Fruit fly (Drosophila melanogaster) whole organism, embryonic: ENCODE data around the gene Zif.

ENCODE experiments used
- B-H1 ChIP-seq: fragments of 200-800 bp; sonication (Bioruptor generic); IDR thresholded peaks from 3 replicates; pipeline ENCODE4 v1.3.6; 2022; ENCODE audit warnings: missing biosample characterization, missing genetic modification characterization
- CG10431 ChIP-seq: fragments of 200-800 bp; sonication (Bioruptor generic); optimal IDR thresholded peaks from 3 replicates; lab custom pipeline; 2018; ENCODE audit warnings: missing biosample characterization, mild to moderate bottlenecking, missing genetic modification characterization
- CG10543 ChIP-seq: fragments of 200-800 bp; sonication (Bioruptor generic); optimal IDR thresholded peaks from 3 replicates; lab custom pipeline; 2017; ENCODE audit warnings: missing biosample characterization, mild to moderate bottlenecking, missing genetic modification characterization, moderate library complexity
- CG11504 ChIP-seq: fragments of 200-800 bp; sonication (Bioruptor generic); optimal IDR thresholded peaks from 3 replicates; lab custom pipeline; 2019; ENCODE audit warnings: missing biosample characterization, mild to moderate bottlenecking, missing genetic modification characterization, moderate library complexity
- CG13287 ChIP-seq: fragments of 200-800 bp; sonication (Bioruptor generic); IDR thresholded peaks from 2 replicates; pipeline ENCODE4 v1.3.6; 2022; ENCODE audit warnings: missing biosample characterization, missing genetic modification characterization; ENCODE audit not compliant: partially characterized antibody
- CG14710 ChIP-seq: fragments of 200-800 bp; sonication (Bioruptor generic); optimal IDR thresholded peaks from 3 replicates; lab custom pipeline; 2019; ENCODE audit warnings: missing biosample characterization, mild to moderate bottlenecking, missing genetic modification characterization, moderate library complexity
- CG15601 ChIP-seq: fragments of 200-800 bp; sonication (Bioruptor generic); optimal IDR thresholded peaks from 3 replicates; lab custom pipeline; 2019; ENCODE audit warnings: missing biosample characterization, mild to moderate bottlenecking, missing genetic modification characterization, moderate library complexity
- CG1602 ChIP-seq: fragments of 200-800 bp; sonication (Bioruptor generic); optimal IDR thresholded peaks from 3 replicates; lab custom pipeline; 2016; ENCODE audit warnings: missing biosample characterization, missing genetic modification characterization
- CG16813 ChIP-seq: fragments of 200-800 bp; sonication (Bioruptor generic); IDR thresholded peaks from 3 replicates; pipeline ENCODE4 v1.3.6; 2022; ENCODE audit warnings: missing biosample characterization, missing genetic modification characterization; ENCODE audit not compliant: partially characterized antibody
- CG2199 ChIP-seq: fragments of 200-800 bp; sonication (Bioruptor generic); IDR thresholded peaks from 3 replicates; pipeline ENCODE4 v1.3.6; 2022; ENCODE audit warnings: missing biosample characterization, missing genetic modification characterization
- CG3281 ChIP-seq: fragments of 200-800 bp; sonication (Bioruptor generic); optimal IDR thresholded peaks from 3 replicates; lab custom pipeline; 2017; ENCODE audit warnings: missing biosample characterization, mild to moderate bottlenecking, missing genetic modification characterization
- CG3407 ChIP-seq: fragments of 200-800 bp; sonication (Bioruptor generic); optimal IDR thresholded peaks from 2 replicates; lab custom pipeline; 2018; ENCODE audit warnings: missing biosample characterization, mild to moderate bottlenecking, missing genetic modification characterization
- CG4360 ChIP-seq: fragments of 200-800 bp; sonication (Bioruptor generic); IDR thresholded peaks from 2 replicates; pipeline ENCODE4 v1.3.6; 2022; ENCODE audit warnings: missing biosample characterization, missing genetic modification characterization
- CG6683 ChIP-seq: fragments of 200-800 bp; sonication (Bioruptor generic); optimal IDR thresholded peaks from 2 replicates; lab custom pipeline; 2017; ENCODE audit warnings: missing biosample characterization, mild to moderate bottlenecking, missing genetic modification characterization, missing genetic modification reagents
- Chrac-16 ChIP-seq: fragments of 200-800 bp; sonication (Bioruptor generic); optimal IDR thresholded peaks from 3 replicates; lab custom pipeline; 2016; ENCODE audit warnings: missing biosample characterization, missing genetic modification characterization
- D ChIP-seq, 2 experiments: fragments of 200-800 bp in 1 of 2; fragments of >200 bp in 1 of 2; sonication (Bioruptor generic) in 1 of 2; optimal IDR thresholded peaks; 2 replicates in 1 of 2; 3 replicates in 1 of 2; lab custom pipeline; 2017; ENCODE audit warnings: mild to moderate bottlenecking in 1 of 2, missing biosample characterization in 1 of 2, missing genetic modification characterization in 1 of 2, missing genetic modification reagents in 1 of 2
- Dip3 ChIP-seq: fragments of 200-800 bp; sonication (Bioruptor generic); optimal IDR thresholded peaks from 3 replicates; lab custom pipeline; 2016; ENCODE audit warnings: missing biosample characterization, missing genetic modification characterization
- Dll ChIP-seq: fragments of 200-800 bp; sonication (Bioruptor generic); IDR thresholded peaks from 4 replicates; pipeline ENCODE4 v1.3.6; 2022; ENCODE audit warnings: missing biosample characterization, missing genetic modification characterization; ENCODE audit not compliant: partially characterized antibody
- E2f1 ChIP-seq: fragments of 200-800 bp; sonication (Bioruptor generic); IDR thresholded peaks from 2 replicates; pipeline ENCODE4 v1.3.6; 2022; ENCODE audit warnings: missing biosample characterization, missing genetic modification characterization
- E2f2 ChIP-seq: fragments of 200-800 bp; sonication (Bioruptor generic); IDR thresholded peaks from 2 replicates; pipeline ENCODE4 v1.3.6; 2022; ENCODE audit warnings: missing biosample characterization, missing genetic modification characterization
- Fer1 ChIP-seq: fragments of 200-800 bp; sonication (Bioruptor generic); optimal IDR thresholded peaks from 2 replicates; lab custom pipeline; 2017; ENCODE audit warnings: missing biosample characterization, mild to moderate bottlenecking, missing genetic modification characterization
- H2.0 ChIP-seq: fragments of 200-800 bp; sonication (Bioruptor generic); IDR thresholded peaks from 2 replicates; pipeline ENCODE4 v1.3.6; 2022; ENCODE audit warnings: missing biosample characterization, missing genetic modification characterization
- HLH3B ChIP-seq: fragments of 200-800 bp; sonication (Bioruptor generic); IDR thresholded peaks from 2 replicates; pipeline ENCODE4 v1.3.6; 2022; ENCODE audit warnings: missing biosample characterization, missing genetic modification characterization
- Mes4 ChIP-seq: fragments of 200-800 bp; sonication (Bioruptor generic); optimal IDR thresholded peaks from 2 replicates; lab custom pipeline; 2016; ENCODE audit warnings: missing biosample characterization, missing genetic modification characterization
- Myb ChIP-seq: fragments of 200-800 bp; sonication (Bioruptor generic); optimal IDR thresholded peaks from 2 replicates; lab custom pipeline; 2016; ENCODE audit warnings: missing biosample characterization, missing genetic modification characterization
- NC2β ChIP-seq: fragments of 200-800 bp; sonication (Bioruptor generic); optimal IDR thresholded peaks from 2 replicates; lab custom pipeline; 2016; ENCODE audit warnings: missing biosample characterization, missing genetic modification characterization
- NfI ChIP-seq: fragments of 200-800 bp; sonication (Bioruptor generic); optimal IDR thresholded peaks from 3 replicates; lab custom pipeline; 2018; ENCODE audit warnings: missing biosample characterization, mild to moderate bottlenecking, missing genetic modification characterization, moderate library complexity
- Pdp1 ChIP-seq, 2 experiments: fragments of 200-800 bp; sonication (Bioruptor generic); optimal IDR thresholded peaks; 3 replicates each; lab custom pipeline; 2016; ENCODE audit warnings: missing biosample characterization in 2 of 2, missing genetic modification characterization in 2 of 2, mild to moderate bottlenecking in 1 of 2, moderate library complexity in 1 of 2
- Rfx ChIP-seq: fragments of 200-800 bp; sonication (Bioruptor generic); IDR thresholded peaks from 2 replicates; pipeline ENCODE4 v1.3.6; 2022; ENCODE audit warnings: missing biosample characterization, missing genetic modification characterization
- Sox100B ChIP-seq: fragments of 200-800 bp; sonication (Bioruptor generic); optimal IDR thresholded peaks from 3 replicates; lab custom pipeline; 2018; ENCODE audit warnings: missing biosample characterization, mild to moderate bottlenecking, missing genetic modification characterization
- ab ChIP-seq: fragments of 200-800 bp; sonication (Bioruptor generic); optimal IDR thresholded peaks from 2 replicates; lab custom pipeline; 2016; ENCODE audit warnings: missing biosample characterization, missing genetic modification characterization
- abd-A ChIP-seq: fragments of 200-800 bp; sonication (Bioruptor generic); optimal IDR thresholded peaks from 3 replicates; lab custom pipeline; 2019; ENCODE audit warnings: missing biosample characterization, mild to moderate bottlenecking, missing genetic modification characterization, moderate library complexity
- ash1 ChIP-seq: fragments of 200-800 bp; sonication (Bioruptor generic); optimal IDR thresholded peaks from 2 replicates; lab custom pipeline; 2018; ENCODE audit warnings: missing biosample characterization, mild to moderate bottlenecking, missing genetic modification characterization
- az2 ChIP-seq: fragments of 200-800 bp; sonication (Bioruptor generic); optimal IDR thresholded peaks from 3 replicates; lab custom pipeline; 2016; ENCODE audit warnings: missing biosample characterization, missing genetic modification characterization
- ci ChIP-seq: fragments of 200-800 bp; sonication (Bioruptor generic); IDR thresholded peaks from 3 replicates; pipeline ENCODE4 v1.3.6; 2022; ENCODE audit warnings: missing biosample characterization, missing genetic modification characterization
- crol ChIP-seq: fragments of 200-800 bp; sonication (Bioruptor generic); IDR thresholded peaks from 2 replicates; pipeline ENCODE4 v1.3.6; 2022; ENCODE audit warnings: missing biosample characterization, missing genetic modification characterization
- cwo ChIP-seq: fragments of 200-800 bp; sonication (Bioruptor generic); optimal IDR thresholded peaks from 3 replicates; lab custom pipeline; 2017; ENCODE audit warnings: missing biosample characterization, missing genetic modification characterization, mild to moderate bottlenecking, moderate library complexity, missing genetic modification reagents
- danr ChIP-seq: fragments of 200-800 bp; sonication (Bioruptor generic); IDR thresholded peaks from 2 replicates; pipeline ENCODE4 v1.3.6; 2022; ENCODE audit warnings: missing biosample characterization, missing genetic modification characterization
- fd102C ChIP-seq: fragments of 200-800 bp; sonication (Bioruptor generic); optimal IDR thresholded peaks from 2 replicates; lab custom pipeline; 2018; ENCODE audit warnings: missing biosample characterization, mild to moderate bottlenecking, missing genetic modification characterization, moderate library complexity
- gcm2 ChIP-seq: fragments of 200-800 bp; sonication (Bioruptor generic); optimal IDR thresholded peaks from 2 replicates; lab custom pipeline; 2016; ENCODE audit warnings: missing biosample characterization, missing genetic modification characterization
- grn ChIP-seq: fragments of 200-800 bp; sonication (Bioruptor generic); optimal IDR thresholded peaks from 3 replicates; lab custom pipeline; 2017; ENCODE audit warnings: missing biosample characterization, missing genetic modification characterization
- gro ChIP-seq: fragments of 200-800 bp; sonication (Bioruptor generic); optimal IDR thresholded peaks from 2 replicates; lab custom pipeline; 2016; ENCODE audit warnings: missing biosample characterization, missing genetic modification characterization
- lilli ChIP-seq: fragments of 200-800 bp; sonication (Bioruptor generic); optimal IDR thresholded peaks from 3 replicates; lab custom pipeline; 2016; ENCODE audit warnings: missing biosample characterization, missing genetic modification characterization
- mld ChIP-seq: fragments of 200-800 bp; sonication (Bioruptor generic); IDR thresholded peaks from 3 replicates; pipeline ENCODE4 v1.3.6; 2022; ENCODE audit warnings: missing biosample characterization, missing genetic modification characterization; ENCODE audit not compliant: partially characterized antibody
- repo ChIP-seq: fragments of 200-800 bp; sonication (Bioruptor generic); optimal IDR thresholded peaks from 2 replicates; lab custom pipeline; 2016; ENCODE audit warnings: missing biosample characterization, missing genetic modification characterization
- row ChIP-seq: fragments of 200-800 bp; sonication (Bioruptor generic); IDR thresholded peaks from 3 replicates; pipeline ENCODE4 v1.3.6; 2022; ENCODE audit warnings: missing biosample characterization, missing genetic modification characterization
- sim ChIP-seq: fragments of 200-800 bp; sonication (Bioruptor generic); IDR thresholded peaks from 2 replicates; pipeline ENCODE4 v1.3.6; 2022; ENCODE audit warnings: missing biosample characterization, missing genetic modification characterization
- so ChIP-seq: fragments of 200-800 bp; sonication (Bioruptor generic); IDR thresholded peaks from 3 replicates; pipeline ENCODE4 v1.3.6; 2022; ENCODE audit warnings: missing biosample characterization, missing genetic modification characterization
- stwl ChIP-seq: fragments of 200-800 bp; sonication (Bioruptor generic); optimal IDR thresholded peaks from 3 replicates; lab custom pipeline; 2018; ENCODE audit warnings: missing biosample characterization, mild to moderate bottlenecking, missing genetic modification characterization, moderate library complexity

Zif gene

dm6 chr3R:6426173-6426899, 30.6 kb upstream of the Zif start (continued):
- TF ChIP-seq stwl (tag; lab: Kevin White, UChicago) (peak; percentile 39), gro (peak; percentile 14), CG10543 (peak; percentile 49), fd102C (GFP tag; lab: Kevin White, UChicago) (no peak), sim (GFP tag; lab: Robert Waterston, UW) (no peak), E2f2 (no peak), Dll (GFP tag; lab: Robert Waterston, UW) (no peak; the same call in 3 of the 4 replicates), NC2β (GFP tag; lab: Kevin White, UChicago) (no peak), Chrac-16 (GFP tag; lab: Kevin White, UChicago) (no peak), ash1 (GFP tag; lab: Kevin White, UChicago) (no peak), cwo (GFP tag; lab: Kevin White, UChicago) (peak; percentile 28), ci (peak; percentile 27; the same call in 1 of the 3 replicates), crol (peak; percentile 93), CG3407 (GFP tag; lab: Kevin White, UChicago) (peak; percentile 100), CG10431 (GFP tag; lab: Kevin White, UChicago) (peak; percentile 66), CG13287 (GFP tag; lab: Robert Waterston, UW) (peak; percentile 30; the same call in 1 of the 2 replicates), CG6683 (no peak), repo (GFP tag; lab: Kevin White, UChicago) (no peak), NfI (no peak), Pdp1 (GFP tag; optimal IDR thresholded peaks at IDR 0.05; lab: Kevin White, UChicago) (peak in 1 of 2 experiments; percentile 8), gcm2 (GFP tag; lab: Kevin White, UChicago) (no peak), so (peak; percentile 19; the same call in 1 of the 3 replicates), CG11504 (tag; lab: Kevin White, UChicago) (no peak), Dip3 (no peak), lilli (GFP tag; lab: Kevin White, UChicago) (no peak), mld (0 out of 3 replicates have a peak, but pooled peaks have one; percentile 45), ab (GFP tag; lab: Kevin White, UChicago) (peak; percentile 25), row (GFP tag; lab: Robert Waterston, UW) (no peak), grn (GFP tag; lab: Kevin White, UChicago) (peak; percentile 85), CG15601 (tag; lab: Kevin White, UChicago) (no peak), B-H1 (GFP tag; lab: Robert Waterston, UW) (no peak; the same call in 2 of the 3 replicates), E2f1 (GFP tag; lab: Robert Waterston, UW) (peak; percentile 23; the same call in 1 of the 2 replicates), Myb (GFP tag; lab: Kevin White, UChicago) (no peak), CG4360 (GFP tag; lab: Robert Waterston, UW) (peak; percentile 34; the same call in 1 of the 2 replicates), CG1602 (no peak), H2.0 (GFP tag; lab: Robert Waterston, UW) (no peak), Mes4 (GFP tag; lab: Kevin White, UChicago) (no peak), abd-A (tag; lab: Kevin White, UChicago) (peak; percentile 66), az2 (no peak), HLH3B (GFP tag; lab: Robert Waterston, UW) (no peak), Fer1 (GFP tag; lab: Kevin White, UChicago) (peak; percentile 1), CG3281 (GFP tag; lab: Kevin White, UChicago) (no peak), Rfx (GFP tag; lab: Robert Waterston, UW) (peak; percentile 33), CG14710 (tag; lab: Kevin White, UChicago) (no peak), CG16813 (GFP tag; lab: Robert Waterston, UW) (no peak), CG2199 (GFP tag; lab: Robert Waterston, UW) (peak; percentile 88; the same call in 2 of the 3 replicates), Sox100B (GFP tag; lab: Kevin White, UChicago) (peak; percentile 8), danr (GFP tag; lab: Robert Waterston, UW) (no peak), D (optimal IDR thresholded peaks at IDR 0.05; lab: Kevin White, UChicago) (no peak), D (GFP tag; optimal IDR thresholded peaks at IDR 0.05; lab: Kevin White, UChicago) (no peak)
